Worm (Caenorhabditis elegans) whole organism, L4 larva: ENCODE measurements around the gene ZK813.4.

ENCODE experiments used
- F10B5.3 ChIP-seq: sonication (generic microtip); optimal IDR thresholded peaks from 2 replicates; lab custom pipeline; 2016; ENCODE audit warnings: mild to moderate bottlenecking, missing genetic modification characterization, missing compliant biosample characterization
- T20F7.1 ChIP-seq: fragments of 200-800 bp; sonication (Bioruptor generic); optimal IDR thresholded peaks from 2 replicates; lab custom pipeline; 2018; ENCODE audit warnings: mild to moderate bottlenecking, missing genetic modification characterization, missing compliant biosample characterization
- aha-1 ChIP-seq: fragments of 150-350 bp; peaks from one replicate; lab custom pipeline; 2014; ENCODE audit warnings: missing biosample characterization, missing genetic modification characterization
- ceh-28 ChIP-seq: fragments of 150-350 bp; optimal IDR thresholded peaks from 2 replicates; lab custom pipeline; 2014; ENCODE audit warnings: missing biosample characterization, missing genetic modification reagents, missing genetic modification characterization
- dmd-8 ChIP-seq: fragments of 200-800 bp; sonication (Bioruptor generic); IDR thresholded peaks from 2 replicates; pipeline ENCODE4 v1.3.6; 2022; ENCODE audit warnings: missing genetic modification characterization, missing compliant biosample characterization
- egl-27 ChIP-seq: sonication (generic microtip); optimal IDR thresholded peaks from 3 replicates; lab custom pipeline; 2017; ENCODE audit warnings: missing biosample characterization, missing genetic modification reagents, missing genetic modification characterization
- jun-1 ChIP-seq: fragments of 150-350 bp; optimal IDR thresholded peaks from 2 replicates; lab custom pipeline; 2014; ENCODE audit warnings: missing biosample characterization, missing genetic modification reagents, missing genetic modification characterization
- lin-13 ChIP-seq: fragments of 150-350 bp; optimal IDR thresholded peaks from 2 replicates; lab custom pipeline; 2014; ENCODE audit warnings: missing biosample characterization, missing genetic modification reagents, missing genetic modification characterization
- lin-39 ChIP-seq: fragments of 150-350 bp; optimal IDR thresholded peaks from 2 replicates; lab custom pipeline; 2014; ENCODE audit warnings: missing biosample characterization, missing genetic modification reagents, missing genetic modification characterization
- nhr-76 ChIP-seq: fragments of 150-350 bp; optimal IDR thresholded peaks from 2 replicates; lab custom pipeline; 2014; ENCODE audit warnings: missing biosample characterization, missing genetic modification characterization
- skn-1 ChIP-seq: fragments of 150-350 bp; optimal IDR thresholded peaks from 2 replicates; lab custom pipeline; 2014; ENCODE audit warnings: missing biosample characterization, missing genetic modification characterization
- snpc-4 ChIP-seq: fragments of 150-350 bp; optimal IDR thresholded peaks from 2 replicates; lab custom pipeline; 2014; ENCODE audit warnings: missing biosample characterization, missing genetic modification characterization
- ztf-11 ChIP-seq: fragments of 150-350 bp; optimal IDR thresholded peaks from 2 replicates; lab custom pipeline; 2014; ENCODE audit warnings: missing biosample characterization, missing genetic modification characterization

ce11 chrX:3467958-3468357 is 38.0 kb upstream of the ZK813.4 start:
- no peak for TF ChIP-seq dmd-8 (GFP tag; lab: Robert Waterston, UW)
- TF ChIP-seq egl-27 (tag; lab: Kevin White, UChicago), result no peak
- no peak for TF ChIP-seq ceh-28 (tag; lab: Kevin White, UChicago)
- no peak for TF ChIP-seq nhr-76 (tag; lab: Kevin White, UChicago)
- TF ChIP-seq T20F7.1, result no peak
- no peak for TF ChIP-seq jun-1
- peak; percentile 79 for TF ChIP-seq aha-1 (tag; lab: Kevin White, UChicago)
- TF ChIP-seq skn-1 (tag; lab: Kevin White, UChicago), result no peak
- TF ChIP-seq snpc-4 (tag; lab: Kevin White, UChicago), result no peak
- no peak for TF ChIP-seq ztf-11 (tag; lab: Kevin White, UChicago)
- no peak for TF ChIP-seq F10B5.3 (tag; lab: Kevin White, UChicago)
- TF ChIP-seq lin-39 (tag; lab: Kevin White, UChicago), result no peak
- TF ChIP-seq lin-13, result no peak
